Worm (Caenorhabditis elegans) whole organism, late embryonic: ENCODE data around the gene C02E7.6.

ENCODE experiments used
- ama-1 ChIP-seq: fragments of 150-350 bp; optimal IDR thresholded peaks from 2 replicates; lab custom pipeline; 2014
- ceh-6 ChIP-seq: fragments of 200-800 bp; sonication (Bioruptor generic); optimal IDR thresholded peaks from 2 replicates; lab custom pipeline; 2018; ENCODE audit warnings: mild to moderate bottlenecking, missing genetic modification characterization, missing compliant biosample characterization
- elt-2 ChIP-seq: sonication (generic microtip); optimal IDR thresholded peaks from 2 replicates; lab custom pipeline; 2016; ENCODE audit warnings: missing genetic modification reagents, missing genetic modification characterization, missing compliant biosample characterization
- lin-11 ChIP-seq: fragments of 200-800 bp; sonication (Bioruptor generic); optimal IDR thresholded peaks from 2 replicates; lab custom pipeline; 2018; ENCODE audit warnings: mild to moderate bottlenecking, missing genetic modification characterization, missing compliant biosample characterization
- pag-3 ChIP-seq: sonication (generic microtip); optimal IDR thresholded peaks from 2 replicates; lab custom pipeline; 2016; ENCODE audit warnings: missing compliant biosample characterization, missing genetic modification characterization, borderline replicate concordance
- tbx-2 ChIP-seq: sonication (generic microtip); optimal IDR thresholded peaks from 2 replicates; lab custom pipeline; 2016; ENCODE audit warnings: missing genetic modification characterization, missing compliant biosample characterization
- unc-42 ChIP-seq: sonication (generic microtip); optimal IDR thresholded peaks from 2 replicates; lab custom pipeline; 2016; ENCODE audit warnings: missing genotype, missing genetic modification characterization, missing compliant biosample characterization
- unc-55 ChIP-seq: sonication (generic microtip); optimal IDR thresholded peaks from 2 replicates; lab custom pipeline; 2017; ENCODE audit warnings: missing biosample characterization, missing genetic modification reagents, missing genetic modification characterization

- TF ChIP-seq elt-2 (tag; lab: Kevin White, UChicago) = no peak
- no peak for TF ChIP-seq unc-42 (tag; lab: Kevin White, UChicago)
- TF ChIP-seq ceh-6 (GFP tag; lab: Kevin White, UChicago) = no peak
- no peak for TF ChIP-seq unc-55 (GFP tag; lab: Kevin White, UChicago)
- no peak for TF ChIP-seq ama-1
- TF ChIP-seq lin-11 (tag; lab: Kevin White, UChicago) = no peak
- no peak for TF ChIP-seq tbx-2 (tag; lab: Kevin White, UChicago)
- TF ChIP-seq pag-3 = no peak
These were observed 39.8 kb upstream of the C02E7.6 start, which contains the start of gene T19H12.15 for ce11 chrV:4879251-4879650.
